Fruit fly (Drosophila melanogaster) whole organism, prepupa: ENCODE results near the gene CG15922.

Experiments
- CG11902 ChIP-seq: fragments of 200-800 bp; sonication (Bioruptor generic); optimal IDR thresholded peaks from 3 replicates; lab custom pipeline; 2016; ENCODE audit warnings: missing biosample characterization, missing genetic modification characterization
- CG15336 ChIP-seq: fragments of 200-800 bp; sonication (Bioruptor generic); IDR thresholded peaks from 2 replicates; pipeline ENCODE4 v1.3.6; 2022; ENCODE audit warnings: missing biosample characterization, missing genetic modification characterization
- CG16779 ChIP-seq: fragments of 200-800 bp; sonication (Bioruptor generic); optimal IDR thresholded peaks from 3 replicates; lab custom pipeline; 2017; ENCODE audit warnings: missing biosample characterization, mild to moderate bottlenecking, missing genetic modification characterization
- CG31627 ChIP-seq: fragments of 200-800 bp; sonication (Bioruptor generic); optimal IDR thresholded peaks from 3 replicates; lab custom pipeline; 2016; ENCODE audit warnings: missing biosample characterization, missing genetic modification characterization
- CG32006 ChIP-seq: fragments of 200-800 bp; sonication (Bioruptor generic); optimal IDR thresholded peaks from 3 replicates; lab custom pipeline; 2017; ENCODE audit warnings: missing biosample characterization, mild to moderate bottlenecking, missing genetic modification characterization
- CG34406 ChIP-seq: fragments of 200-800 bp; sonication (Bioruptor generic); optimal IDR thresholded peaks from 3 replicates; lab custom pipeline; 2016; ENCODE audit warnings: missing biosample characterization, missing genetic modification characterization
- CG3919 ChIP-seq: fragments of 200-800 bp; sonication (Bioruptor generic); optimal IDR thresholded peaks from 3 replicates; lab custom pipeline; 2016; ENCODE audit warnings: missing biosample characterization, missing genetic modification characterization
- CG4318 ChIP-seq: fragments of 200-800 bp; sonication (Bioruptor generic); optimal IDR thresholded peaks from 3 replicates; lab custom pipeline; 2017; ENCODE audit warnings: missing biosample characterization, mild to moderate bottlenecking, missing genetic modification characterization
- CG6163 ChIP-seq: fragments of 200-800 bp; sonication (Bioruptor generic); IDR thresholded peaks from 3 replicates; pipeline ENCODE4 v1.3.6; 2022; ENCODE audit warnings: missing biosample characterization, missing genetic modification characterization
- CG6792 ChIP-seq: fragments of 200-800 bp; sonication (Bioruptor generic); optimal IDR thresholded peaks from 3 replicates; lab custom pipeline; 2016; ENCODE audit warnings: missing biosample characterization, missing genetic modification characterization
- CG6808 ChIP-seq: fragments of 200-800 bp; sonication (Bioruptor generic); optimal IDR thresholded peaks from 3 replicates; lab custom pipeline; 2017; ENCODE audit warnings: missing biosample characterization, missing genetic modification characterization, mild to moderate bottlenecking, moderate library complexity, missing genetic modification reagents
- CG6854 ChIP-seq: fragments of 200-800 bp; sonication (Bioruptor generic); optimal IDR thresholded peaks from 2 replicates; lab custom pipeline; 2017; ENCODE audit warnings: missing biosample characterization, mild to moderate bottlenecking, missing genetic modification characterization
- CG8119 ChIP-seq: fragments of 200-800 bp; sonication (Bioruptor generic); IDR thresholded peaks from 3 replicates; pipeline ENCODE4 v1.3.6; 2022; ENCODE audit warnings: missing biosample characterization, missing genetic modification characterization
- CG8632 ChIP-seq: fragments of 200-800 bp; sonication (Bioruptor generic); optimal IDR thresholded peaks from 3 replicates; lab custom pipeline; 2016; ENCODE audit warnings: missing biosample characterization, missing genetic modification characterization
- Eip75B ChIP-seq: fragments of 200-800 bp; sonication (Bioruptor generic); optimal IDR thresholded peaks from 3 replicates; lab custom pipeline; 2016; ENCODE audit warnings: missing biosample characterization, missing genetic modification characterization
- Eip78C ChIP-seq: fragments of 200-800 bp; sonication (Bioruptor generic); peaks from one replicate; lab custom pipeline; 2016; ENCODE audit warnings: missing biosample characterization, missing genetic modification characterization
- Eip93F ChIP-seq: fragments of 200-800 bp; sonication (Bioruptor generic); optimal IDR thresholded peaks from 2 replicates; lab custom pipeline; 2016; ENCODE audit warnings: missing biosample characterization, mild to moderate bottlenecking, missing genetic modification characterization
- Ets21C ChIP-seq: fragments of 200-800 bp; sonication (Bioruptor generic); optimal IDR thresholded peaks from 3 replicates; lab custom pipeline; 2016; ENCODE audit warnings: missing biosample characterization, missing genetic modification characterization
- Ets96B ChIP-seq: fragments of 200-800 bp; optimal IDR thresholded peaks from 2 replicates; lab custom pipeline; 2019; ENCODE audit warnings: missing biosample characterization, mild to moderate bottlenecking, missing genetic modification characterization, moderate library complexity
- Gug ChIP-seq: fragments of 200-800 bp; sonication (Bioruptor generic); IDR thresholded peaks from 2 replicates; pipeline ENCODE4 v1.3.6; 2022; ENCODE audit warnings: missing biosample characterization, missing genetic modification characterization
- Hr39 ChIP-seq: fragments of 200-800 bp; sonication (Bioruptor generic); optimal IDR thresholded peaks from 2 replicates; lab custom pipeline; 2016; ENCODE audit warnings: missing biosample characterization, missing genetic modification characterization
- Hr4 ChIP-seq: fragments of 200-800 bp; sonication (Bioruptor generic); optimal IDR thresholded peaks from 3 replicates; lab custom pipeline; 2016; ENCODE audit warnings: missing biosample characterization, missing genetic modification characterization
- Lpt ChIP-seq: fragments of 200-800 bp; sonication (Bioruptor generic); optimal IDR thresholded peaks from 3 replicates; lab custom pipeline; 2016; ENCODE audit warnings: missing biosample characterization, missing genetic modification characterization
- OdsH ChIP-seq: fragments of 200-800 bp; sonication (Bioruptor generic); optimal IDR thresholded peaks from 3 replicates; lab custom pipeline; 2016; ENCODE audit warnings: missing biosample characterization, missing genetic modification characterization
- Smox ChIP-seq: fragments of 200-800 bp; sonication (Bioruptor generic); optimal IDR thresholded peaks from 3 replicates; lab custom pipeline; 2016; ENCODE audit warnings: missing biosample characterization, missing genetic modification characterization
- Sox14 ChIP-seq: fragments of 200-800 bp; sonication (Bioruptor generic); optimal IDR thresholded peaks from 3 replicates; lab custom pipeline; 2016; ENCODE audit warnings: missing biosample characterization, missing genetic modification characterization
- Sox15 ChIP-seq: fragments of 200-800 bp; sonication (Bioruptor generic); optimal IDR thresholded peaks from 3 replicates; lab custom pipeline; 2016; ENCODE audit warnings: missing biosample characterization, missing genetic modification characterization
- achi ChIP-seq: fragments of 200-800 bp; sonication (Bioruptor generic); optimal IDR thresholded peaks from 3 replicates; lab custom pipeline; 2016; ENCODE audit warnings: missing biosample characterization, missing genetic modification characterization
- dac ChIP-seq: fragments of 200-800 bp; sonication (Bioruptor generic); optimal IDR thresholded peaks from 2 replicates; lab custom pipeline; 2017; ENCODE audit warnings: missing biosample characterization, mild to moderate bottlenecking, missing genetic modification characterization
- eg ChIP-seq: fragments of 200-800 bp; sonication (Bioruptor generic); IDR thresholded peaks from 3 replicates; pipeline ENCODE4 v1.3.6; 2022; ENCODE audit warnings: missing biosample characterization, missing genetic modification characterization
- esn ChIP-seq: fragments of 200-800 bp; sonication (Bioruptor generic); optimal IDR thresholded peaks from 2 replicates; lab custom pipeline; 2016; ENCODE audit warnings: missing biosample characterization, mild to moderate bottlenecking, missing genetic modification characterization, moderate library complexity
- fd59A ChIP-seq: fragments of 200-800 bp; sonication (Bioruptor generic); optimal IDR thresholded peaks from 2 replicates; lab custom pipeline; 2017; ENCODE audit warnings: missing biosample characterization, mild to moderate bottlenecking, missing genetic modification characterization, missing genetic modification reagents
- fd85E ChIP-seq: fragments of 200-800 bp; sonication (Bioruptor generic); optimal IDR thresholded peaks from 3 replicates; lab custom pipeline; 2016; ENCODE audit warnings: missing biosample characterization, missing genetic modification characterization
- lz ChIP-seq: fragments of 200-800 bp; sonication (Bioruptor generic); optimal IDR thresholded peaks from 3 replicates; lab custom pipeline; 2016; ENCODE audit warnings: missing biosample characterization, missing genetic modification characterization
- net ChIP-seq: fragments of 200-800 bp; sonication (Bioruptor generic); optimal IDR thresholded peaks from 3 replicates; lab custom pipeline; 2016; ENCODE audit warnings: missing biosample characterization, missing genetic modification characterization
- salr ChIP-seq, 2 experiments: fragments of 200-800 bp; sonication (Bioruptor generic); optimal IDR thresholded peaks; 3 replicates each; lab custom pipeline; 2016 to 2018; ENCODE audit warnings: missing biosample characterization in 2 of 2, missing genetic modification characterization in 2 of 2, mild to moderate bottlenecking in 1 of 2
- spab ChIP-seq: fragments of 200-800 bp; sonication (Bioruptor generic); optimal IDR thresholded peaks from 2 replicates; lab custom pipeline; 2017; ENCODE audit warnings: missing biosample characterization, mild to moderate bottlenecking, missing genetic modification characterization, missing genetic modification reagents
- svp ChIP-seq: fragments of 200-800 bp; sonication (Bioruptor generic); peaks from one replicate; lab custom pipeline; 2016; ENCODE audit warnings: missing biosample characterization, missing genetic modification characterization
- vri ChIP-seq: fragments of 200-800 bp; sonication (Bioruptor generic); optimal IDR thresholded peaks from 3 replicates; lab custom pipeline; 2016; ENCODE audit warnings: missing biosample characterization, mild to moderate bottlenecking, missing genetic modification characterization

CG15922 gene

DNA sequence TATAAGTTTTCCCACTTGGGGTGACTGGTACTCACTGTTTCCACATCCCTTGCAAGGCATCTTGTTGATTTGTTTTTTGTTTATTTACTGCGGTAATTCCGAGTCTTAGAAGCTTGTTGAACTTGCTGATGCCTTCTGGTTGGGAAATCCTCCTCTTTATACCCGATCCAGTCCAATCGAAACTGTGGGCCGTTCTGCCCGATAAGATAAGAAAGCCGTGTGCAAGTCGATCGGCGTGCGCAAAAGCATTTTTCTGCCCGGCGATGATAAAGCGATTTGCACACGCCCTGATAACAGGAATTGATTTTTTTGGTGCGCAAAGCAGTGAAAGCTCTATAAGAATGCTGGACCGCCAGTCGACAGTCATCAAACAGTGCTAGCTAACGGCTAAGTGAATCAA, 25.5 kb downstream of the CG15922 start, which contains the start of the genes MtnE and MtnD:
Gene MtnE, minus strand, starts transcription at position 130 of the 400 bp plus-strand sequence.
Gene MtnD, plus strand, starts transcription at position 388 of the 400 bp plus-strand sequence.
- TF ChIP-seq CG34406 (GFP tag; lab: Kevin White, UChicago) (no peak), eg (no peak), Hr4 (GFP tag; lab: Kevin White, UChicago) (no peak), vri (GFP tag; lab: Kevin White, UChicago) (peak; percentile 29), Sox14 (GFP tag; lab: Kevin White, UChicago) (no peak), Eip78C (peak; percentile 69), Smox (GFP tag; lab: Kevin White, UChicago) (no peak), CG4318 (GFP tag; lab: Kevin White, UChicago) (no peak), CG3919 (GFP tag; lab: Kevin White, UChicago) (peak; percentile 16), Ets21C (no peak), CG6792 (GFP tag; lab: Kevin White, UChicago) (no peak), lz (GFP tag; lab: Kevin White, UChicago) (no peak), Hr39 (no peak), Eip75B (GFP tag; lab: Kevin White, UChicago) (no peak), Lpt (GFP tag; lab: Kevin White, UChicago) (no peak), Ets96B (tag; lab: Kevin White, UChicago) (no peak), CG11902 (GFP tag; lab: Kevin White, UChicago) (no peak), CG8632 (GFP tag; lab: Kevin White, UChicago) (no peak), CG15336 (GFP tag; lab: Robert Waterston, UW) (no peak), CG8119 (GFP tag; lab: Robert Waterston, UW) (no peak), svp (GFP tag; lab: Kevin White, UChicago) (peak; percentile 88), net (no peak), spab (GFP tag; lab: Kevin White, UChicago) (no peak), salr (GFP tag; optimal IDR thresholded peaks at IDR 0.05; lab: Kevin White, UChicago) (no peak), Gug (no peak), CG16779 (tag; lab: Kevin White, UChicago) (no peak), CG6163 (GFP tag; lab: Robert Waterston, UW) (no peak), dac (GFP tag; lab: Kevin White, UChicago) (no peak), OdsH (no peak), CG6854 (no peak), CG31627 (no peak)
- TF ChIP-seq, all 60 proteins: peak for 4

DNA sequence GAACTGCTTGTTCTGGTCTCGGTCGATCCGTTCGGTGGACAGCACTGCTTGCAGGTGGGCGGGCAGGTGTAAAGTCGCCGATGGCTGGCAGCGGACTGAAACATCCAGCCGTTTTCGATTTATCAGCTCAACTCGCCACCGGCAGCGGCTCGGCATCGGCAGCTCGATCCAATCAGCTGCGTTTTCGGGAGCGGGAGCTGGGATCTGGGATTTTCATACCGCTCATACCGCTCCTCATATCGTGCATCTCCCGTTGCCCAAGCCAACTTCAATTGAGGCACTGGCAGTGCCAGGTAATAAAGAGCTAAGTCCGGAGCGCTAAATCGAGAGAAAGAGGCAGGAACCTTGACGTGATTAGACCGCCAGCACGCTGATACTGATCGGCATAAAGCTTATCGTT, 47.7 kb downstream of the CG15922 start, which contains the start of gene MFS9:
Gene MFS9, minus strand, starts transcription at position 101 of the 400 bp plus-strand sequence.
- TF ChIP-seq fd85E (no peak), CG32006 (GFP tag; lab: Kevin White, UChicago) (no peak), achi (GFP tag; lab: Kevin White, UChicago) (no peak), net (no peak), Ets21C (no peak), CG15336 (GFP tag; lab: Robert Waterston, UW) (no peak), eg (no peak), esn (GFP tag; lab: Kevin White, UChicago) (no peak), vri (GFP tag; lab: Kevin White, UChicago) (no peak), CG34406 (GFP tag; lab: Kevin White, UChicago) (no peak), Eip93F (no peak), fd59A (GFP tag; lab: Kevin White, UChicago) (no peak), CG6808 (GFP tag; lab: Kevin White, UChicago) (no peak), CG31627 (no peak), Sox15 (GFP tag; lab: Kevin White, UChicago) (no peak)
